Worm (Caenorhabditis elegans): Measurements from ENCODE around the gene sor-1.

The sor-1 gene

DNA sequence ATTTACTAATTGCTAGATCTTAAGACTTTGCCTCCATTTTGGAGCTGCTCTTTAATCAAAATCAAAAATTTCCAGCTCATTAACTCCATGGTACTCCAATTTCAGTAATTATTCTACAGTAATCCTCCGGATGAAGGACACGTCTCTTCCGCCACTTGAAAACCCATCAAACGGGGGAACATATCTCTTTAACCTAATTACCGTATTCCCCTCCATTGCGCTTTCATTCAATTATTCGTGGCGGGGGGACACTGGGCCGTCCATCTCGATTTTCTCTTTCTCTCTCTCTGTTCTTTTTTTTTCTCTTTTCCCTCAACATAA is 1.1 kb upstream of the sor-1 start:
- TF ChIP-seq lin-13 (tag; optimal IDR thresholded peaks at IDR 0.05) (no peak), elt-1 (tag; optimal IDR thresholded peaks at IDR 0.05; ENCODE audit: borderline replicate concordance, insufficient read depth) (no peak), snpc-4 (tag; optimal IDR thresholded peaks at IDR 0.05) (no peak), unc-120 (tag; optimal IDR thresholded peaks at IDR 0.05; ENCODE audit: poor library complexity, severe bottlenecking) (no peak), pha-4 (tag; optimal IDR thresholded peaks at IDR 0.05) (no peak), elt-3 (tag; optimal IDR thresholded peaks at IDR 0.05) (no peak), ham-2 (GFP tag; optimal IDR thresholded peaks at IDR 0.05) (no peak), ceh-43 (GFP tag; optimal IDR thresholded peaks at IDR 0.05) (no peak), mep-1 (tag; optimal IDR thresholded peaks at IDR 0.05) (no peak), cnd-1 (tag; optimal IDR thresholded peaks at IDR 0.05) (no peak), nhr-2 (tag; optimal IDR thresholded peaks at IDR 0.05) (no peak), blmp-1 (tag; optimal IDR thresholded peaks at IDR 0.05) (peak; percentile 37), drap-1 (GFP tag; optimal IDR thresholded peaks at IDR 0.05) (no peak), flh-1 (GFP tag; optimal IDR thresholded peaks at IDR 0.05) (no peak), ces-1 (GFP tag; optimal IDR thresholded peaks at IDR 0.05) (peak; percentile 99), mls-2 (tag; optimal IDR thresholded peaks at IDR 0.05) (no peak)

DNA sequence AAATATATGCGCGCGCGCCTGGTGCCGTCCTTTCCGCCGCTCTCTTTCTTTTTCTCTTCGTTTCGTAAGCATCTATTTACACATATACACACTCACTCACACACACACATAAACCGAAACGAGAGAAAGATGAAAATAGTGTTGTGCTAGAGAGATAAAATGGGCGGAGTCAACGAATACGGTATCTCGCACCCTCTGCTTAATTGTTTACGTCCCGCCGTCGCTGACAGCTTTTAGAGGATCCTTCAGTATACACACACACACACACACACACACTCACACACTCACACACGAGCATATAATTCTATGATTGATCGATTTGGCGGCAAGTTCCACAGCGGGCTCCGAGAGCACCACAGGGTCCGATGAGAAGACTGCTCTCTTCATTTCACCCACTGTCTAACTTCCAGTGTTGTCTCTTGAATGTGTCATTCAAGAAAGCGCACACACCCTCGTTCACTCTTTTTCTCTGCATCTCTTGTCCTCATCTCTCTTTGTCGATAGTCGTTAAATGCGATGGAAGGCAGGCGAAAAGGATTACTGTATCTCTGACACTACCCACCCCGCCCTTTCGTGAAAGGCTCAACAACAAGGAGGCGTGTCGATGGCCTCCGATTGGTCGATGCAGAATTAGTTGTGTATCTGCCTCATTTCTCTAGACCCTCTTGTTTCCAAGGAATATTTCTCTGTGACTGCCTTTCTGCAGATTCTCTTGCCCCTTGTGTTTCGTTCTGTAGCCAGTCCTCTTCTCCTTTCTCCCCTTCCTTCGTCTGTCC is 588 bp upstream of the sor-1 start:
- peak; percentile 46 for TF ChIP-seq mab-5 (tag; optimal IDR thresholded peaks at IDR 0.05)
- peak; percentile 64 for TF ChIP-seq lin-13 (tag; optimal IDR thresholded peaks at IDR 0.05)
- TF ChIP-seq bed-3 (GFP tag; optimal IDR thresholded peaks at IDR 0.05) = no peak
- peak; percentile 71 for TF ChIP-seq M03D4.4 (tag; optimal IDR thresholded peaks at IDR 0.05)
- TF ChIP-seq elt-1 (tag; optimal IDR thresholded peaks at IDR 0.05; ENCODE audit: borderline replicate concordance, insufficient read depth) = no peak
- TF ChIP-seq nhr-76 (tag; optimal IDR thresholded peaks at IDR 0.05) = no peak
- TF ChIP-seq unc-62 (GFP tag; optimal IDR thresholded peaks at IDR 0.05) = peak; percentile 98
- TF ChIP-seq nhr-2 (tag; optimal IDR thresholded peaks at IDR 0.05) = peak; percentile 13
- TF ChIP-seq lsy-2 (tag; optimal IDR thresholded peaks at IDR 0.05) = peak; percentile 96
- TF ChIP-seq unc-39 (tag; optimal IDR thresholded peaks at IDR 0.05) = peak; percentile 78
- no peak for TF ChIP-seq cnd-1 (tag; optimal IDR thresholded peaks at IDR 0.05)
- peak; percentile 83 for TF ChIP-seq mls-2 (tag; optimal IDR thresholded peaks at IDR 0.05)
- peak; percentile 61 for TF ChIP-seq nhr-12 (tag; optimal IDR thresholded peaks at IDR 0.05)
- peak; percentile 95 for TF ChIP-seq ceh-39 (tag; optimal IDR thresholded peaks at IDR 0.05)
- no peak for TF ChIP-seq lin-32 (GFP tag; optimal IDR thresholded peaks at IDR 0.05)
- peak; percentile 86 for TF ChIP-seq ham-2 (GFP tag; optimal IDR thresholded peaks at IDR 0.05)
- TF ChIP-seq mep-1 (tag; optimal IDR thresholded peaks at IDR 0.05) = peak; percentile 62
- no peak for TF ChIP-seq flh-1 (GFP tag; optimal IDR thresholded peaks at IDR 0.05)
- TF ChIP-seq ceh-83 (GFP tag; optimal IDR thresholded peaks at IDR 0.05) = peak; percentile 61
- TF ChIP-seq ces-1 (GFP tag; optimal IDR thresholded peaks at IDR 0.05) = peak; percentile 96
- no peak for TF ChIP-seq zip-8 (tag; optimal IDR thresholded peaks at IDR 0.05)
- TF ChIP-seq hlh-1 (tag; optimal IDR thresholded peaks at IDR 0.05) = peak; percentile 45
- TF ChIP-seq nhr-28 (tag; optimal IDR thresholded peaks at IDR 0.05) = no peak
- no peak for TF ChIP-seq snpc-4 (tag; optimal IDR thresholded peaks at IDR 0.05)
- peak; percentile 91 for TF ChIP-seq pha-4 (tag; optimal IDR thresholded peaks at IDR 0.05)
- peak; percentile 54 for TF ChIP-seq sptf-1 (tag; optimal IDR thresholded peaks at IDR 0.05)
- no peak for TF ChIP-seq sem-2 (GFP tag; optimal IDR thresholded peaks at IDR 0.05)
- TF ChIP-seq ceh-43 (GFP tag; optimal IDR thresholded peaks at IDR 0.05) = peak; percentile 23
- TF ChIP-seq nhr-237 (tag; optimal IDR thresholded peaks at IDR 0.05) = peak; percentile 75
- peak; percentile 44 for TF ChIP-seq drap-1 (GFP tag; optimal IDR thresholded peaks at IDR 0.05)
- no peak for TF ChIP-seq tbx-8 (GFP tag; optimal IDR thresholded peaks at IDR 0.05)
- TF ChIP-seq ztf-11 (tag; optimal IDR thresholded peaks at IDR 0.05) = peak; percentile 81
- no peak for TF ChIP-seq elt-3 (tag; optimal IDR thresholded peaks at IDR 0.05)
- no peak for TF ChIP-seq blmp-1 (tag; optimal IDR thresholded peaks at IDR 0.05)
- peak; percentile 92 for TF ChIP-seq unc-120 (tag; optimal IDR thresholded peaks at IDR 0.05; ENCODE audit: poor library complexity, severe bottlenecking)

DNA sequence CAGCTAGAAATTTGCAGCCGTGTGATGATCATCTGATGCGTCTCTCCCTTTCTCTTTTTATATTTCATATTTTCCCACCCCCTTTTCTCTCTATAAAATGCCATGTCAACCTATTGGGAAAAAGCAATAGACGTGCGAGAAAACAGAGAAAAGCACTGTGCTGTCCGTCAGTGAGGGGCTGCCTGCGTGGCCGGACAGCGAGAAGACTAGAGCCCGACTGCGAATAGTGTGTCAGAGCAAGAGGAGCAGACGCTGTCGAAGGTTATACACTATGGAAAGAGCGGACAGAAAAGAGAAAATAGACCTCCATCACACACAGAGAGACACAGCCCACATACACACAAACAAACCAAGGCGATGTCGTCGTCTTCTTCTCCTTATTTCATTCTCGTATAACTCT is 7.1 kb downstream of the sor-1 start:
- TF ChIP-seq unc-62 (GFP tag; optimal IDR thresholded peaks at IDR 0.05) = peak; percentile 48
- TF ChIP-seq zip-8 (tag; optimal IDR thresholded peaks at IDR 0.05) = no peak
- no peak for TF ChIP-seq elt-3 (tag; optimal IDR thresholded peaks at IDR 0.05)
- TF ChIP-seq sem-2 (GFP tag; optimal IDR thresholded peaks at IDR 0.05) = no peak
- peak; percentile 23 for TF ChIP-seq ces-1 (GFP tag; optimal IDR thresholded peaks at IDR 0.05)
- no peak for TF ChIP-seq ceh-39 (tag; optimal IDR thresholded peaks at IDR 0.05)
- no peak for TF ChIP-seq nhr-76 (tag; optimal IDR thresholded peaks at IDR 0.05)
- peak; percentile 9 for TF ChIP-seq sptf-1 (tag; optimal IDR thresholded peaks at IDR 0.05)
- TF ChIP-seq unc-120 (tag; optimal IDR thresholded peaks at IDR 0.05; ENCODE audit: poor library complexity, severe bottlenecking) = peak; percentile 19
- no peak for TF ChIP-seq flh-1 (GFP tag; optimal IDR thresholded peaks at IDR 0.05)
- TF ChIP-seq blmp-1 (tag; optimal IDR thresholded peaks at IDR 0.05) = no peak
- TF ChIP-seq ztf-11 (tag; optimal IDR thresholded peaks at IDR 0.05) = no peak
- TF ChIP-seq ham-2 (GFP tag; optimal IDR thresholded peaks at IDR 0.05) = peak; percentile 57
- TF ChIP-seq nhr-2 (tag; optimal IDR thresholded peaks at IDR 0.05) = peak; percentile 1
- TF ChIP-seq hlh-1 (tag; optimal IDR thresholded peaks at IDR 0.05) = peak; percentile 22
- peak; percentile 53 for TF ChIP-seq mls-2 (tag; optimal IDR thresholded peaks at IDR 0.05)
- no peak for TF ChIP-seq snpc-4 (tag; optimal IDR thresholded peaks at IDR 0.05)
- TF ChIP-seq nhr-12 (tag; optimal IDR thresholded peaks at IDR 0.05) = no peak
- peak; percentile 29 for TF ChIP-seq lsy-2 (tag; optimal IDR thresholded peaks at IDR 0.05)
- peak; percentile 50 for TF ChIP-seq cnd-1 (tag; optimal IDR thresholded peaks at IDR 0.05)
- TF ChIP-seq lin-32 (GFP tag; optimal IDR thresholded peaks at IDR 0.05) = no peak
- peak; percentile 49 for TF ChIP-seq drap-1 (GFP tag; optimal IDR thresholded peaks at IDR 0.05)
- TF ChIP-seq mab-5 (tag; optimal IDR thresholded peaks at IDR 0.05) = no peak
- no peak for TF ChIP-seq ceh-43 (GFP tag; optimal IDR thresholded peaks at IDR 0.05)
- no peak for TF ChIP-seq nhr-28 (tag; optimal IDR thresholded peaks at IDR 0.05)
- TF ChIP-seq unc-39 (tag; optimal IDR thresholded peaks at IDR 0.05) = no peak
- TF ChIP-seq M03D4.4 (tag; optimal IDR thresholded peaks at IDR 0.05) = no peak
- peak; percentile 21 for TF ChIP-seq pha-4 (tag; optimal IDR thresholded peaks at IDR 0.05)
- TF ChIP-seq mep-1 (tag; optimal IDR thresholded peaks at IDR 0.05) = peak; percentile 36
- no peak for TF ChIP-seq tbx-8 (GFP tag; optimal IDR thresholded peaks at IDR 0.05)
- TF ChIP-seq ceh-83 (GFP tag; optimal IDR thresholded peaks at IDR 0.05) = no peak
- no peak for TF ChIP-seq nhr-237 (tag; optimal IDR thresholded peaks at IDR 0.05)
- TF ChIP-seq lin-13 (tag; optimal IDR thresholded peaks at IDR 0.05) = no peak
- no peak for TF ChIP-seq elt-1 (tag; optimal IDR thresholded peaks at IDR 0.05; ENCODE audit: borderline replicate concordance, insufficient read depth)
